Fruit fly (Drosophila melanogaster): ENCODE results near the gene Acbp1.

The Acbp1 gene

DNA sequence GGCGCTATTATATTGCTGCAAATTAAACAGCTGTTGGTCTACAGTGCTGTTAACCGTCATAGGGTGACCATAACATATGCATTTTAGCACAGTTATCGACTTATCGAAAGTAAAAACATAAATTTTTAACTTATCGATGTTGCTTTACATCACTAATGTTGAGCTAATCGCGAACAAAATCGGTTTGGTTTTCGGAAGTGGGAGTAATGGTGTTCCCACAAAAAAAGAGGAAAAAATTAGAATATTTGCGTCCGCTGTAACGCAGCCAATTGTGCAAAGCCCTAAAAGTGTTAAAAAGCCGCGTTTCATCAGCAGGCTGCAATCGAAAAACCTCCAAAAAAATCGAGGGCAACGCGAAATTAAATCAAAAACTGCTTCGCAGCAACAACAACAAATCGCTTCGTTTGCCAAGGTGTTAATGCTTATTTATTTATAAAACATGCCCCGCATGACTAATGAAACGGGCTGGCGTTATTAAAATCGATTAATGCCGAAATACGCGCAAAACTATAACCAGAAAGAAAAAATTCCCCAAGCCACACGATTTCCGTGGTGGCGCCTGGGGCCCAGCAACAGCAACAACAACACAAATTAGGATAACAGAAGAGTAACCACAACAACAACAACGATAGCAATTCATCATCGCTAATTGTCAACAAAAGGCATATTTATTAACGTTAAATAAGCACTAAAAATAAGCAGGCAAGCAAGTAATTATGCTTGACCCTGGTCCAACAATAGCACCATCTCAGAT lies 35.2 kb downstream of the Acbp1 start, which contains the start of the genes CG12375 and CG8668 (continued):
- TF ChIP-seq Dek (tag; optimal IDR thresholded peaks at IDR 0.05) (no peak), dati (GFP tag; IDR thresholded peaks at IDR 0.05) (no peak), toy (GFP tag; IDR thresholded peaks at IDR 0.05) (no peak), Scr (GFP tag; IDR thresholded peaks at IDR 0.05; ENCODE audit: partially characterized antibody) (peak; percentile 79), CG16863 (GFP tag; optimal IDR thresholded peaks at IDR 0.05) (no peak), Ssrp (tag; optimal IDR thresholded peaks at IDR 0.05) (no peak), org-1 (GFP tag; optimal IDR thresholded peaks at IDR 0.05) (no peak), wdn (GFP tag; IDR thresholded peaks at IDR 0.05) (no peak), gsb-n (tag; optimal IDR thresholded peaks at IDR 0.05) (no peak), CG9727 (GFP tag; optimal IDR thresholded peaks at IDR 0.05) (peak; percentile 2), nerfin-2 (GFP tag; IDR thresholded peaks at IDR 0.05; ENCODE audit: partially characterized antibody) (peak; percentile 64), CG1792 (GFP tag; optimal IDR thresholded peaks at IDR 0.05) (no peak), da (GFP tag; optimal IDR thresholded peaks at IDR 0.05) (no peak), sug (tag; optimal IDR thresholded peaks at IDR 0.05) (no peak), HLH3B (GFP tag; IDR thresholded peaks at IDR 0.05) (no peak), Max (GFP tag; optimal IDR thresholded peaks at IDR 0.05) (no peak), trem (tag; optimal IDR thresholded peaks at IDR 0.05) (peak; percentile 35), chm (GFP tag; IDR thresholded peaks at IDR 0.05) (peak; percentile 12; the same call in 1 of the 2 replicates), B-H1 (GFP tag; IDR thresholded peaks at IDR 0.05) (no peak), CG2678 (tag; optimal IDR thresholded peaks at IDR 0.05) (no peak), Xrp1 (GFP tag; IDR thresholded peaks at IDR 0.05) (no peak), unpg (GFP tag; optimal IDR thresholded peaks at IDR 0.05) (no peak), CG31388 (GFP tag; optimal IDR thresholded peaks at IDR 0.05) (no peak), insv (GFP tag; optimal IDR thresholded peaks at IDR 0.05) (no peak), CG2889 (GFP tag; IDR thresholded peaks at IDR 0.05) (no peak), CG9437 (GFP tag; optimal IDR thresholded peaks at IDR 0.05) (no peak), Fer3 (tag; optimal IDR thresholded peaks at IDR 0.05) (no peak), Stat92E (GFP tag; optimal IDR thresholded peaks at IDR 0.05) (peak in 1 of 3 experiments; percentile 15), CTCF (GFP tag; optimal IDR thresholded peaks at IDR 0.05) (peak; percentile 22), ash1 (GFP tag; optimal IDR thresholded peaks at IDR 0.05) (no peak), chif (GFP tag; optimal IDR thresholded peaks at IDR 0.05) (no peak), Atf3 (GFP tag; optimal IDR thresholded peaks at IDR 0.05) (no peak), h (optimal IDR thresholded peaks at IDR 0.05) (no peak), CG4730 (GFP tag; IDR thresholded peaks at IDR 0.05) (no peak), CG10543 (GFP tag; optimal IDR thresholded peaks at IDR 0.05) (no peak), HHEX (GFP tag; optimal IDR thresholded peaks at IDR 0.05) (no peak), vnd (GFP tag; IDR thresholded peaks at IDR 0.05; ENCODE audit: partially characterized antibody) (peak; percentile 71), Lpt (GFP tag; optimal IDR thresholded peaks at IDR 0.05) (no peak), crp (GFP tag; optimal IDR thresholded peaks at IDR 0.05) (peak in 1 of 2 experiments; percentile 80), Deaf1 (tag; optimal IDR thresholded peaks at IDR 0.05) (no peak), pita (GFP tag; optimal IDR thresholded peaks at IDR 0.05) (no peak), jigr1 (GFP tag; IDR thresholded peaks at IDR 0.05) (no peak), CG18011 (GFP tag; optimal IDR thresholded peaks at IDR 0.05) (no peak), Eip74EF (GFP tag; optimal IDR thresholded peaks at IDR 0.05) (peak in 1 of 2 experiments; percentile 15), CG11093 (GFP tag; IDR thresholded peaks at IDR 0.05) (no peak), CG14965 (GFP tag; optimal IDR thresholded peaks at IDR 0.05; ENCODE audit: borderline replicate concordance) (no peak), HLHmδ (GFP tag; optimal IDR thresholded peaks at IDR 0.05) (no peak), crc (GFP tag; optimal IDR thresholded peaks at IDR 0.05) (no peak), Bdp1 (GFP tag; optimal IDR thresholded peaks at IDR 0.05) (no peak)

Data from whole organism, embryonic.